Worm (Caenorhabditis elegans): ENCODE data around the gene T02H6.1.

Gene T02H6.1

DNA sequence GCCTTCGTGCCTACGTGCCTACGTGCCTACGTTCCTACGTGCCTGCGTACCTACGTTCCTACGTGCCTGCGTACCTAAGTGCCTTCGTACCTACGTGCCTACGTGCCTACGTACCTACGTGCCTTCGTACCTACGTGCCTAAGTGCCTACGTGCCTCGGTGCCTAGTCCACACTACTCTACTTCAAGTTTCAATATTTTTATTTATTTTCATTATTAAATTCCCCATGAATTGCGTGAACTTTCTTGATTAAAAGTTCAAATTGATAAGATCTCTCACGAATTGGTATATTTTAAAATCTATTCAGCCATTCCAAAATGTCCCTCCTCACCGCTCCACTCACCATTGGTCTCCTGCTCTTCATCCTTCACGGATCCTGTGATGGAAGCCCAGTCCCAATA lies 35.1 kb upstream of the T02H6.1 start, which contains the start of gene Y39F10C.3:
Y39F10C.3 (plus strand) TSS at position 301 of the 400 bp plus-strand sequence.
- TF ChIP-seq gmeb-1 (tag; optimal IDR thresholded peaks at IDR 0.05), result no peak
- TF ChIP-seq ama-1 (optimal IDR thresholded peaks at IDR 0.05), result no peak
- no peak for TF ChIP-seq ztf-11 (tag; optimal IDR thresholded peaks at IDR 0.05)
- no peak for TF ChIP-seq alr-1 (tag; optimal IDR thresholded peaks at IDR 0.05)
- TF ChIP-seq ceh-16 (tag; optimal IDR thresholded peaks at IDR 0.05), result no peak
- no peak for TF ChIP-seq mbf-1 (tag; optimal IDR thresholded peaks at IDR 0.05)
- no peak for TF ChIP-seq unc-39 (tag; optimal IDR thresholded peaks at IDR 0.05)

DNA sequence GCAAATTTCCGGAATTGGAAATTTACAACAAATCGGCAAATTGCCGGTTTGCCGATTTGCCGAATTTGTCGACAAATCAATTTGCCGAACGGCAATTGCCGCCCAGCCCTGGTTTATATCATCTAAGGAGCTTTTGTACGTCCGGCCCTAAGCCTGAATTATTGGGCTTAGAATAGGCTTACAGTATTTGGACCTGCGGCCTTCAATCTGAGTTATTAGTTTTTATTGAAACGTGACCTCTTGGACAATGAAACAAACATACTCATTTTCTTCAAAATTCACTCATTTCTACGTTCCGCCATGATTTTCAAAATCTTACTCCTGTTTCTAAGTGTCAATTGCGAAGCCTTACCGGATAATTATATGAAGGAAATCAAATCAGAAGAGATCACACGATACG lies 33.9 kb upstream of the T02H6.1 start, which contains the start of gene Y39F10C.1:
Y39F10C.1 (plus strand) TSS at position 301 of the 400 bp plus-strand sequence.
- no peak for TF ChIP-seq lin-13 (GFP tag; optimal IDR thresholded peaks at IDR 0.05)
- TF ChIP-seq lin-11 (tag; optimal IDR thresholded peaks at IDR 0.05), result no peak

- TF ChIP-seq ZK546.5 (tag; optimal IDR thresholded peaks at IDR 0.05), result no peak
- TF ChIP-seq F13H6.1 (tag; optimal IDR thresholded peaks at IDR 0.05), result no peak
- TF ChIP-seq lin-11 (tag; optimal IDR thresholded peaks at IDR 0.05), result no peak
- no peak for TF ChIP-seq Y55F3AM.14 (GFP tag; optimal IDR thresholded peaks at IDR 0.05)
- no peak for TF ChIP-seq alr-1 (tag; optimal IDR thresholded peaks at IDR 0.05)
- TF ChIP-seq R02D3.7 (tag; optimal IDR thresholded peaks at IDR 0.05), result no peak
- no peak for TF ChIP-seq lin-39 (tag; optimal IDR thresholded peaks at IDR 0.05)
- TF ChIP-seq fos-1 (tag; optimal IDR thresholded peaks at IDR 0.05), result no peak
- TF ChIP-seq zag-1 (tag; optimal IDR thresholded peaks at IDR 0.05), result no peak
- no peak for TF ChIP-seq dmd-4 (tag; optimal IDR thresholded peaks at IDR 0.05)
- TF ChIP-seq elt-1 (tag; optimal IDR thresholded peaks at IDR 0.05), result no peak
- TF ChIP-seq nhr-129 (tag; optimal IDR thresholded peaks at IDR 0.05), result no peak
- no peak for TF ChIP-seq crh-2 (tag; optimal IDR thresholded peaks at IDR 0.05)
- no peak for TF ChIP-seq gmeb-1 (tag; optimal IDR thresholded peaks at IDR 0.05)
- no peak for TF ChIP-seq skn-1 (tag; optimal IDR thresholded peaks at IDR 0.05)
Measured at ce11 chrII:675822-676221, 33.4 kb upstream of the T02H6.1 start.

DNA sequence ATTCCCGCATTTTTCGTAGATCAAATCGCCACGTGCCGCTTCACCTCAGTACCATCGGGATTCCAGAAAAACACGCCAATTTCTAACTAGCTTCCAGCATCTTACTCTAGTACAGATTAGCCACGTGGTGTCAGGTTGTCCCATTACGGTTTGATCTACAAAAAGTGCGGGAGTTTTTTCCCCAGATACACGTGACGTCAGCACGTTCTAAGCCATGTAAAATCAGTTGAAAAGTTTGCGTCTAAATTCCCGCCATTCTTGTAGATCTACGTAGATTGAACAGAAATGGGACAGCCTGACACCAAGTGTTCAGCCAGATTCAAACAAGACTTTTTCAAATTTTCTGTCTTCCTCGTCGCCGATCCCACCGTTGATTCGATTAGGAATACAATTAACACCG lies 30.6 kb upstream of the T02H6.1 start, which contains the start of gene T02H6.9:
T02H6.9 (plus strand) TSS at position 301 of the 400 bp plus-strand sequence.
- TF ChIP-seq ZK546.5 (tag; optimal IDR thresholded peaks at IDR 0.05), result no peak
- no peak for TF ChIP-seq elt-3 (tag; optimal IDR thresholded peaks at IDR 0.05)
- no peak for TF ChIP-seq lin-13 (GFP tag; optimal IDR thresholded peaks at IDR 0.05)
- no peak for TF ChIP-seq egl-27 (tag; optimal IDR thresholded peaks at IDR 0.05)
- no peak for TF ChIP-seq nhr-25 (tag; optimal IDR thresholded peaks at IDR 0.05)
- no peak for TF ChIP-seq nhr-21 (tag; optimal IDR thresholded peaks at IDR 0.05)
- TF ChIP-seq nhr-129 (tag; optimal IDR thresholded peaks at IDR 0.05), result no peak
- TF ChIP-seq ceh-82 (tag; optimal IDR thresholded peaks at IDR 0.05), result no peak
- no peak for TF ChIP-seq mab-5 (tag; optimal IDR thresholded peaks at IDR 0.05)
- TF ChIP-seq R02D3.7 (tag; optimal IDR thresholded peaks at IDR 0.05), result no peak
- no peak for TF ChIP-seq sma-9 (GFP tag; optimal IDR thresholded peaks at IDR 0.05)
- no peak for TF ChIP-seq sma-9 (tag; optimal IDR thresholded peaks at IDR 0.05)
- TF ChIP-seq unc-39 (tag; optimal IDR thresholded peaks at IDR 0.05), result no peak
- no peak for TF ChIP-seq blmp-1 (tag; optimal IDR thresholded peaks at IDR 0.05; ENCODE audit: insufficient read depth)
- TF ChIP-seq dmd-4 (tag; optimal IDR thresholded peaks at IDR 0.05), result no peak
- no peak for TF ChIP-seq ztf-11 (tag; optimal IDR thresholded peaks at IDR 0.05)
- no peak for TF ChIP-seq ztf-4 (tag; optimal IDR thresholded peaks at IDR 0.05)

ce11 chrII:680612-681011 lies 28.6 kb upstream of the T02H6.1 start, which contains the start of the genes T02H6.10 and T02H6.8:
Gene T02H6.10, minus strand, starts transcription at chrII:680712.
Gene T02H6.8, plus strand, starts transcription at chrII:680832.
- TF ChIP-seq dmd-4 (tag; optimal IDR thresholded peaks at IDR 0.05) (no peak), elt-1 (tag; optimal IDR thresholded peaks at IDR 0.05) (no peak), nhr-21 (tag; optimal IDR thresholded peaks at IDR 0.05) (no peak)

DNA sequence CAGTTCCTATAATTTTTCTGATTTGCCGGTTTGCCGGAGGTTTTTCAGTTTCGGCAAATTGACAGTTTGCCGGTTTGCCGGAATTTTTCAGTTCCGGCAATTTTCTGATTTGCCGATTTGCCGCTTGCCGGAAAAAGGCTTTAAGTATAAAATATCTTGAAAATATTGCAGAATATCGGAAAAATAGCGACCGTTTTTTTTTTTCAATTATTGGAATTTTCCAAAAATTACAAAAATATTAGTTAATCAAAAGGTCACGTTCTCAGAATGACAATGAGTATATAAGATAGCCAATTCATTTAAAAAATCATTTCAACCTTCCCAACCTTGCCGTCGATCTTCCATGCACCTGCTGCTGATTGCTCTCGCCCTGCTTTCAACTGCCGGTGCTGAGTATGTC lies 26.9 kb upstream of the T02H6.1 start, which contains the start of gene T02H6.7:
T02H6.7 (plus strand) TSS at position 301 of the 400 bp plus-strand sequence.
- TF ChIP-seq skn-1 (tag; optimal IDR thresholded peaks at IDR 0.05), result no peak
- TF ChIP-seq sma-9 (GFP tag; optimal IDR thresholded peaks at IDR 0.05), result no peak
- TF ChIP-seq sma-9 (tag; optimal IDR thresholded peaks at IDR 0.05), result no peak
- TF ChIP-seq nhr-129 (tag; optimal IDR thresholded peaks at IDR 0.05), result no peak
- no peak for TF ChIP-seq Y55F3AM.14 (GFP tag; optimal IDR thresholded peaks at IDR 0.05)
- TF ChIP-seq ama-1 (optimal IDR thresholded peaks at IDR 0.05), result no peak
- no peak for TF ChIP-seq lin-11 (tag; optimal IDR thresholded peaks at IDR 0.05)
- TF ChIP-seq R02D3.7 (tag; optimal IDR thresholded peaks at IDR 0.05), result no peak
- no peak for TF ChIP-seq unc-55 (GFP tag; optimal IDR thresholded peaks at IDR 0.05)
- TF ChIP-seq nhr-10 (tag; optimal IDR thresholded peaks at IDR 0.05), result no peak
- no peak for TF ChIP-seq blmp-1 (tag; optimal IDR thresholded peaks at IDR 0.05; ENCODE audit: insufficient read depth)
- no peak for TF ChIP-seq ZK546.5 (tag; optimal IDR thresholded peaks at IDR 0.05)
- TF ChIP-seq lin-39 (tag; optimal IDR thresholded peaks at IDR 0.05), result no peak
- TF ChIP-seq aly-2 (tag; optimal IDR thresholded peaks at IDR 0.05), result no peak
- TF ChIP-seq crh-2 (tag; optimal IDR thresholded peaks at IDR 0.05), result no peak
- TF ChIP-seq zag-1 (tag; optimal IDR thresholded peaks at IDR 0.05), result no peak

Data from whole organism, L2 larva.